Fruit fly (Drosophila melanogaster) whole organism, embryonic: ENCODE measurements around the gene Neto.

Experiments
- Abd-B ChIP-seq: fragments of 200-800 bp; sonication (Bioruptor generic); optimal IDR thresholded peaks from 2 replicates; lab custom pipeline; 2018; ENCODE audit warnings: missing biosample characterization, mild to moderate bottlenecking, missing genetic modification characterization, moderate library complexity
- Aef1 ChIP-seq: fragments of 200-800 bp; sonication (Bioruptor generic); IDR thresholded peaks from 3 replicates; pipeline ENCODE4 v1.3.6; 2022; ENCODE audit warnings: missing biosample characterization, missing genetic modification characterization
- CG1024 ChIP-seq: fragments of 200-800 bp; sonication (Bioruptor generic); IDR thresholded peaks from 2 replicates; pipeline ENCODE4 v1.3.6; 2022; ENCODE audit warnings: missing biosample characterization, missing genetic modification characterization
- CG10543 ChIP-seq: fragments of 200-800 bp; sonication (Bioruptor generic); optimal IDR thresholded peaks from 3 replicates; lab custom pipeline; 2017; ENCODE audit warnings: missing biosample characterization, mild to moderate bottlenecking, missing genetic modification characterization, moderate library complexity
- CG10565 ChIP-seq: fragments of 200-800 bp; sonication (Bioruptor generic); optimal IDR thresholded peaks from 3 replicates; lab custom pipeline; 2016; ENCODE audit warnings: missing biosample characterization, mild to moderate bottlenecking, missing genetic modification characterization
- CG14014 ChIP-seq: fragments of 200-800 bp; sonication (Bioruptor generic); IDR thresholded peaks from 2 replicates; pipeline ENCODE4 v1.3.6; 2022; ENCODE audit warnings: missing biosample characterization, missing genetic modification characterization
- CG14050 ChIP-seq: fragments of 200-800 bp; sonication (Bioruptor generic); IDR thresholded peaks from 3 replicates; pipeline ENCODE4 v1.3.6; 2022; ENCODE audit warnings: missing biosample characterization, missing genetic modification characterization
- CG16815 ChIP-seq: fragments of 200-800 bp; sonication (Bioruptor generic); optimal IDR thresholded peaks from 3 replicates; lab custom pipeline; 2017; ENCODE audit warnings: missing biosample characterization, mild to moderate bottlenecking, missing genetic modification characterization
- CG17385 ChIP-seq: fragments of 200-800 bp; sonication (Bioruptor generic); optimal IDR thresholded peaks from 3 replicates; lab custom pipeline; 2018; ENCODE audit warnings: missing biosample characterization, mild to moderate bottlenecking, missing genetic modification characterization
- CG2116 ChIP-seq: fragments of 200-800 bp; sonication (Bioruptor generic); optimal IDR thresholded peaks from 3 replicates; lab custom pipeline; 2018; ENCODE audit warnings: missing biosample characterization, mild to moderate bottlenecking, missing genetic modification characterization
- CG2678 ChIP-seq: fragments of 200-800 bp; sonication (Bioruptor generic); optimal IDR thresholded peaks from 3 replicates; lab custom pipeline; 2019; ENCODE audit warnings: missing biosample characterization, mild to moderate bottlenecking, missing genetic modification characterization, moderate library complexity
- CG34422 ChIP-seq: fragments of 200-800 bp; sonication (Bioruptor generic); IDR thresholded peaks from 3 replicates; pipeline ENCODE4 v1.3.6; 2022; ENCODE audit warnings: missing biosample characterization, missing genetic modification characterization
- CG4730 ChIP-seq: fragments of 200-800 bp; sonication (Bioruptor generic); IDR thresholded peaks from 2 replicates; pipeline ENCODE4 v1.3.6; 2022; ENCODE audit warnings: missing biosample characterization, missing genetic modification characterization
- CG6254 ChIP-seq: fragments of 200-800 bp; sonication (Bioruptor generic); optimal IDR thresholded peaks from 3 replicates; lab custom pipeline; 2017; ENCODE audit warnings: mild to moderate bottlenecking, missing biosample characterization, missing genetic modification reagents, missing genetic modification characterization
- CG6791 ChIP-seq: fragments of 200-800 bp; sonication (Bioruptor generic); IDR thresholded peaks from 3 replicates; pipeline ENCODE4 v1.3.6; 2022; ENCODE audit warnings: missing biosample characterization, missing genetic modification characterization; ENCODE audit not compliant: partially characterized antibody
- CG7556 ChIP-seq: fragments of 200-800 bp; sonication (Bioruptor generic); optimal IDR thresholded peaks from 2 replicates; lab custom pipeline; 2017; ENCODE audit warnings: missing biosample characterization, mild to moderate bottlenecking, missing genetic modification characterization
- CG8089 ChIP-seq: fragments of 200-800 bp; sonication (Bioruptor generic); optimal IDR thresholded peaks from 3 replicates; lab custom pipeline; 2016; ENCODE audit warnings: missing biosample characterization, missing genetic modification characterization
- CkIIα-i1 ChIP-seq: fragments of 200-800 bp; sonication (Bioruptor generic); IDR thresholded peaks from 2 replicates; pipeline ENCODE4 v1.3.6; 2022; ENCODE audit warnings: missing biosample characterization, missing genetic modification characterization
- Deaf1 ChIP-seq: fragments of 200-800 bp; optimal IDR thresholded peaks from 3 replicates; lab custom pipeline; 2019; ENCODE audit warnings: missing biosample characterization, mild to moderate bottlenecking, missing genetic modification characterization, moderate library complexity
- Dip3 ChIP-seq: fragments of 200-800 bp; sonication (Bioruptor generic); optimal IDR thresholded peaks from 3 replicates; lab custom pipeline; 2016; ENCODE audit warnings: missing biosample characterization, missing genetic modification characterization
- Dll ChIP-seq: fragments of 200-800 bp; sonication (Bioruptor generic); IDR thresholded peaks from 4 replicates; pipeline ENCODE4 v1.3.6; 2022; ENCODE audit warnings: missing biosample characterization, missing genetic modification characterization; ENCODE audit not compliant: partially characterized antibody
- Doc2 ChIP-seq: fragments of 200-800 bp; sonication (Bioruptor generic); IDR thresholded peaks from 2 replicates; pipeline ENCODE4 v1.3.6; 2022; ENCODE audit warnings: missing biosample characterization, missing genetic modification characterization
- Doc3 ChIP-seq: fragments of 200-800 bp; sonication (Bioruptor generic); IDR thresholded peaks from 3 replicates; pipeline ENCODE4 v1.3.6; 2022; ENCODE audit warnings: missing biosample characterization, missing genetic modification characterization; ENCODE audit not compliant: partially characterized antibody
- Dref ChIP-seq: fragments of 200-800 bp; sonication (Bioruptor generic); IDR thresholded peaks from 2 replicates; pipeline ENCODE4 v1.3.6; 2022; ENCODE audit warnings: missing biosample characterization, missing genetic modification characterization
- HLHmδ ChIP-seq: fragments of 200-800 bp; sonication (Bioruptor generic); optimal IDR thresholded peaks from 2 replicates; lab custom pipeline; 2018; ENCODE audit warnings: missing biosample characterization, mild to moderate bottlenecking, missing genetic modification characterization, moderate library complexity
- HmgZ ChIP-seq: fragments of 200-800 bp; sonication (Bioruptor generic); optimal IDR thresholded peaks from 2 replicates; lab custom pipeline; 2018; ENCODE audit warnings: missing biosample characterization, mild to moderate bottlenecking, missing genetic modification characterization
- Meics ChIP-seq: fragments of 200-800 bp; sonication (Bioruptor generic); optimal IDR thresholded peaks from 2 replicates; lab custom pipeline; 2017; ENCODE audit warnings: missing biosample characterization, mild to moderate bottlenecking, missing genetic modification characterization
- Mrtf ChIP-seq: fragments of 200-800 bp; sonication (Bioruptor generic); IDR thresholded peaks from 3 replicates; pipeline ENCODE4 v1.3.6; 2022; ENCODE audit warnings: missing biosample characterization, missing genetic modification characterization
- NFAT ChIP-seq: fragments of 200-800 bp; sonication (Bioruptor generic); IDR thresholded peaks from 2 replicates; pipeline ENCODE4 v1.3.6; 2022; ENCODE audit warnings: missing biosample characterization, missing genetic modification characterization
- NfI ChIP-seq: fragments of 200-800 bp; sonication (Bioruptor generic); optimal IDR thresholded peaks from 3 replicates; lab custom pipeline; 2018; ENCODE audit warnings: missing biosample characterization, mild to moderate bottlenecking, missing genetic modification characterization, moderate library complexity
- Stat92E ChIP-seq, 3 experiments: fragments of >200 bp in 2 of 3; fragments of 200-800 bp in 1 of 3; sonication (Bioruptor generic) in 1 of 3; optimal IDR thresholded peaks; 2 replicates each; lab custom pipeline; 2017 to 2019; ENCODE audit warnings: missing biosample characterization in 3 of 3, missing genetic modification characterization in 3 of 3, mild to moderate bottlenecking in 1 of 3, moderate library complexity in 1 of 3
- ash1 ChIP-seq: fragments of 200-800 bp; sonication (Bioruptor generic); optimal IDR thresholded peaks from 2 replicates; lab custom pipeline; 2018; ENCODE audit warnings: missing biosample characterization, mild to moderate bottlenecking, missing genetic modification characterization
- ato ChIP-seq: fragments of 200-800 bp; sonication (Bioruptor generic); IDR thresholded peaks from 2 replicates; pipeline ENCODE4 v1.3.6; 2022; ENCODE audit warnings: missing biosample characterization, missing genetic modification characterization; ENCODE audit not compliant: partially characterized antibody
- bcd ChIP-seq: fragments of 200-800 bp; sonication (Bioruptor generic); optimal IDR thresholded peaks from 2 replicates; lab custom pipeline; 2017; ENCODE audit warnings: missing biosample characterization, mild to moderate bottlenecking, missing genetic modification characterization
- bsh ChIP-seq, 2 experiments: fragments of 200-800 bp; sonication (Bioruptor generic); optimal IDR thresholded peaks; 2 replicates each; lab custom pipeline; 2017 to 2018; ENCODE audit warnings: mild to moderate bottlenecking in 2 of 2, missing biosample characterization in 2 of 2, missing genetic modification characterization in 2 of 2, moderate library complexity in 1 of 2
- chn ChIP-seq: fragments of 200-800 bp; sonication (Bioruptor generic); optimal IDR thresholded peaks from 2 replicates; lab custom pipeline; 2016; ENCODE audit warnings: missing biosample characterization, missing genetic modification characterization
- dpn ChIP-seq, 2 experiments: fragments of 200-800 bp; sonication (Bioruptor generic); optimal IDR thresholded peaks; 3 replicates each; lab custom pipeline; 2016; ENCODE audit warnings: missing biosample characterization in 2 of 2, missing genetic modification characterization in 2 of 2
- esg ChIP-seq: fragments of 200-800 bp; sonication (Bioruptor generic); conservative IDR thresholded peaks from 2 replicates; pipeline ENCODE4 v1.3.6; 2022; ENCODE audit warnings: missing biosample characterization, missing genetic modification characterization
- h ChIP-seq: fragments of >200 bp; optimal IDR thresholded peaks from 2 replicates; lab custom pipeline; 2017
- jigr1 ChIP-seq: fragments of 200-800 bp; sonication (Bioruptor generic); IDR thresholded peaks from 3 replicates; pipeline ENCODE4 v1.3.6; 2022; ENCODE audit warnings: missing biosample characterization, missing genetic modification characterization
- jumu ChIP-seq: fragments of 200-800 bp; sonication (Bioruptor generic); optimal IDR thresholded peaks from 3 replicates; lab custom pipeline; 2016; ENCODE audit warnings: missing biosample characterization, missing genetic modification characterization
- mirr ChIP-seq: fragments of 200-800 bp; sonication (Bioruptor generic); optimal IDR thresholded peaks from 3 replicates; lab custom pipeline; 2018; ENCODE audit warnings: missing biosample characterization, mild to moderate bottlenecking, missing genetic modification characterization
- sr ChIP-seq: fragments of 200-800 bp; sonication (Bioruptor generic); IDR thresholded peaks from 3 replicates; pipeline ENCODE4 v1.3.6; 2022; ENCODE audit warnings: missing biosample characterization, missing genetic modification characterization
- sug ChIP-seq: fragments of 200-800 bp; optimal IDR thresholded peaks from 2 replicates; lab custom pipeline; 2019; ENCODE audit warnings: missing biosample characterization, mild to moderate bottlenecking, missing genetic modification characterization, moderate library complexity
- ttk ChIP-seq: fragments of 200-800 bp; sonication (Bioruptor generic); IDR thresholded peaks from 2 replicates; pipeline ENCODE4 v2.1.2; 2022; ENCODE audit warnings: missing biosample characterization, missing genetic modification characterization
- unpg ChIP-seq: fragments of 200-800 bp; sonication (Bioruptor generic); optimal IDR thresholded peaks from 3 replicates; lab custom pipeline; 2018; ENCODE audit warnings: missing biosample characterization, mild to moderate bottlenecking, missing genetic modification characterization, moderate library complexity
- vnd ChIP-seq: fragments of 200-800 bp; sonication (Bioruptor generic); IDR thresholded peaks from 3 replicates; pipeline ENCODE4 v1.3.6; 2022; ENCODE audit warnings: missing biosample characterization, missing genetic modification characterization; ENCODE audit not compliant: partially characterized antibody

Neto gene

dm6 chrX:13395988-13396377, 49.7 kb upstream of the Neto start (continued):
- TF ChIP-seq CkIIα-i1 (GFP tag; lab: Robert Waterston, UW) (no peak), CG34422 (0 out of 3 replicates have a peak, but pooled peaks have one; percentile 25), sr (GFP tag; lab: Robert Waterston, UW) (peak; percentile 71; the same call in 2 of the 3 replicates), NFAT (GFP tag; lab: Robert Waterston, UW) (peak; percentile 68), ash1 (GFP tag; lab: Kevin White, UChicago) (no peak), Dref (GFP tag; lab: Robert Waterston, UW) (0 out of 2 replicates have a peak, but pooled peaks have one; percentile 28), mirr (peak; percentile 67), HmgZ (peak; percentile 24), Aef1 (GFP tag; lab: Robert Waterston, UW) (peak; percentile 70), Deaf1 (tag; lab: Kevin White, UChicago) (peak; percentile 93), sug (tag; lab: Kevin White, UChicago) (peak; percentile 100)

- TF ChIP-seq Dll (GFP tag; lab: Robert Waterston, UW) = no peak
- TF ChIP-seq Stat92E (GFP tag; optimal IDR thresholded peaks at IDR 0.05; lab: Kevin White, UChicago) = no peak
- peak; percentile 31 for TF ChIP-seq CG2116
- peak; percentile 78 for TF ChIP-seq CG10543 (GFP tag; lab: Kevin White, UChicago)
- no peak for TF ChIP-seq CG6254 (GFP tag; lab: Kevin White, UChicago)
- TF ChIP-seq CG10565 (GFP tag; lab: Kevin White, UChicago) = no peak
- TF ChIP-seq chn (GFP tag; lab: Kevin White, UChicago) = peak; percentile 13
- TF ChIP-seq CG17385 = peak; percentile 74
- peak; percentile 49; the same call in 1 of the 2 replicates for TF ChIP-seq esg (GFP tag; lab: Robert Waterston, UW)
- no peak for TF ChIP-seq Doc2 (GFP tag; lab: Robert Waterston, UW)
- TF ChIP-seq bcd = peak; percentile 78
- TF ChIP-seq unpg = peak; percentile 50
- no peak for TF ChIP-seq jigr1 (GFP tag; lab: Robert Waterston, UW)
- TF ChIP-seq CG8089 = no peak
- peak; percentile 9 to 15 for TF ChIP-seq bsh (GFP tag; optimal IDR thresholded peaks at IDR 0.05; lab: Kevin White, UChicago)
- peak; percentile 51 for TF ChIP-seq Dip3
- peak; percentile 91 for TF ChIP-seq CG7556 (GFP tag; lab: Kevin White, UChicago)
- peak; percentile 90 for TF ChIP-seq Meics
- peak; percentile 18 to 55 for TF ChIP-seq dpn (GFP tag; optimal IDR thresholded peaks at IDR 0.05; lab: Kevin White, UChicago)
- TF ChIP-seq vnd (GFP tag; lab: Robert Waterston, UW) = no peak
- TF ChIP-seq CG14050 (GFP tag; lab: Robert Waterston, UW) = peak; percentile 50; the same call in 1 of the 3 replicates
- peak; percentile 16 for TF ChIP-seq HLHmδ (GFP tag; lab: Kevin White, UChicago)
- TF ChIP-seq CG14014 (GFP tag; lab: Robert Waterston, UW) = no peak
- peak; percentile 90 for TF ChIP-seq CG2678
- no peak for TF ChIP-seq jumu
- peak; percentile 77 for TF ChIP-seq NfI
- TF ChIP-seq CG6791 = no peak
- TF ChIP-seq ttk (GFP tag; lab: Robert Waterston, UW) = 0 out of 2 replicates have a peak, but pooled peaks have one; percentile 32
- no peak for TF ChIP-seq Mrtf
- TF ChIP-seq sug (tag; lab: Kevin White, UChicago) = peak; percentile 18
- TF ChIP-seq CG16815 (GFP tag; lab: Kevin White, UChicago) = peak; percentile 60
- no peak for TF ChIP-seq h (lab: Kevin White, UChicago)
- no peak for TF ChIP-seq CG1024 (GFP tag; lab: Robert Waterston, UW)
- TF ChIP-seq Abd-B = peak; percentile 60
- peak; percentile 16 for TF ChIP-seq mirr
- 0 out of 2 replicates have a peak, but pooled peaks have one; percentile 33 for TF ChIP-seq CG4730 (GFP tag; lab: Robert Waterston, UW)
- TF ChIP-seq ato = no peak
- no peak for TF ChIP-seq Doc3 (GFP tag; lab: Robert Waterston, UW)
Measured at dm6 chrX:13396378-13397099, 49.2 kb upstream of the Neto start, which contains the start of gene Bcat. TSS of gene Bcat (plus strand) at chrX:13396899.
